Fruit fly (Drosophila melanogaster) whole organism, embryonic: ENCODE measurements around the gene Vha100-2.
A peak's percentile ranks its signal among the peaks of the same experiment; 100 is the strongest.

Experiments used
- CG10543 ChIP-seq: fragments of 200-800 bp; sonication (Bioruptor generic); optimal IDR thresholded peaks from 3 replicates; lab custom pipeline; 2017; ENCODE audit warnings: missing biosample characterization, mild to moderate bottlenecking, missing genetic modification characterization, moderate library complexity
- CG10959 ChIP-seq: fragments of 200-800 bp; sonication (Bioruptor generic); IDR thresholded peaks from 2 replicates; pipeline ENCODE4 v1.3.6; 2022; ENCODE audit warnings: missing biosample characterization, missing genetic modification characterization
- CG11456 ChIP-seq: fragments of 200-800 bp; sonication (Bioruptor generic); IDR thresholded peaks from 3 replicates; pipeline ENCODE4 v1.3.6; 2022; ENCODE audit warnings: missing biosample characterization, missing genetic modification characterization
- CG11504 ChIP-seq: fragments of 200-800 bp; sonication (Bioruptor generic); optimal IDR thresholded peaks from 3 replicates; lab custom pipeline; 2019; ENCODE audit warnings: missing biosample characterization, mild to moderate bottlenecking, missing genetic modification characterization, moderate library complexity
- CG12769 ChIP-seq: fragments of 200-800 bp; sonication (Bioruptor generic); optimal IDR thresholded peaks from 2 replicates; lab custom pipeline; 2019; ENCODE audit warnings: missing biosample characterization, mild to moderate bottlenecking, missing genetic modification characterization, moderate library complexity
- CG13894 ChIP-seq: fragments of 200-800 bp; sonication (Bioruptor generic); optimal IDR thresholded peaks from 3 replicates; lab custom pipeline; 2018; ENCODE audit warnings: missing biosample characterization, mild to moderate bottlenecking, missing genetic modification characterization, moderate library complexity
- CG15601 ChIP-seq: fragments of 200-800 bp; sonication (Bioruptor generic); optimal IDR thresholded peaks from 3 replicates; lab custom pipeline; 2019; ENCODE audit warnings: missing biosample characterization, mild to moderate bottlenecking, missing genetic modification characterization, moderate library complexity
- CG15696 ChIP-seq: fragments of 200-800 bp; sonication (Bioruptor generic); optimal IDR thresholded peaks from 2 replicates; lab custom pipeline; 2019; ENCODE audit warnings: missing biosample characterization, mild to moderate bottlenecking, missing genetic modification characterization, moderate library complexity
- CG34422 ChIP-seq: fragments of 200-800 bp; sonication (Bioruptor generic); IDR thresholded peaks from 3 replicates; pipeline ENCODE4 v1.3.6; 2022; ENCODE audit warnings: missing biosample characterization, missing genetic modification characterization
- CG3838 ChIP-seq: fragments of 200-800 bp; sonication (Bioruptor generic); optimal IDR thresholded peaks from 3 replicates; lab custom pipeline; 2016; ENCODE audit warnings: missing biosample characterization, missing genetic modification characterization
- CG42726 ChIP-seq: fragments of 200-800 bp; sonication (Bioruptor generic); IDR thresholded peaks from 2 replicates; pipeline ENCODE4 v1.3.6; 2022; ENCODE audit warnings: missing biosample characterization, missing genetic modification characterization; ENCODE audit not compliant: partially characterized antibody
- CG4854 ChIP-seq: fragments of 200-800 bp; sonication (Bioruptor generic); optimal IDR thresholded peaks from 2 replicates; lab custom pipeline; 2016; ENCODE audit warnings: missing biosample characterization, missing genetic modification characterization, inconsistent platforms
- CG5180 ChIP-seq: fragments of 200-800 bp; sonication (Bioruptor generic); optimal IDR thresholded peaks from 3 replicates; lab custom pipeline; 2017; ENCODE audit warnings: missing biosample characterization, missing genetic modification characterization, mild to moderate bottlenecking, moderate library complexity, missing genetic modification reagents
- CG5245 ChIP-seq: fragments of 200-800 bp; sonication (Bioruptor generic); optimal IDR thresholded peaks from 3 replicates; lab custom pipeline; 2016; ENCODE audit warnings: missing biosample characterization, missing genetic modification characterization
- CG8944 ChIP-seq: fragments of 200-800 bp; sonication (Bioruptor generic); optimal IDR thresholded peaks from 3 replicates; lab custom pipeline; 2016; ENCODE audit warnings: missing biosample characterization, missing genetic modification characterization
- D19B ChIP-seq: fragments of 200-800 bp; sonication (Bioruptor generic); optimal IDR thresholded peaks from 2 replicates; lab custom pipeline; 2017; ENCODE audit warnings: missing biosample characterization, mild to moderate bottlenecking, missing genetic modification characterization
- Doc3 ChIP-seq: fragments of 200-800 bp; sonication (Bioruptor generic); IDR thresholded peaks from 3 replicates; pipeline ENCODE4 v1.3.6; 2022; ENCODE audit warnings: missing biosample characterization, missing genetic modification characterization; ENCODE audit not compliant: partially characterized antibody
- Ets65A ChIP-seq: fragments of 200-800 bp; sonication (Bioruptor generic); peaks from one replicate; lab custom pipeline; 2016; ENCODE audit warnings: missing biosample characterization, missing genetic modification characterization
- HHEX ChIP-seq: fragments of 200-800 bp; sonication (Bioruptor generic); optimal IDR thresholded peaks from 3 replicates; lab custom pipeline; 2017; ENCODE audit warnings: missing biosample characterization, mild to moderate bottlenecking, missing genetic modification characterization, missing genetic modification reagents
- HmgD ChIP-seq: fragments of 200-800 bp; sonication (Bioruptor generic); optimal IDR thresholded peaks from 3 replicates; lab custom pipeline; 2016; ENCODE audit warnings: missing biosample characterization, missing genetic modification characterization
- HmgZ ChIP-seq: fragments of 200-800 bp; sonication (Bioruptor generic); optimal IDR thresholded peaks from 2 replicates; lab custom pipeline; 2018; ENCODE audit warnings: missing biosample characterization, mild to moderate bottlenecking, missing genetic modification characterization
- Hr39 ChIP-seq: fragments of >200 bp; optimal IDR thresholded peaks from 2 replicates; lab custom pipeline; 2017
- NC2α ChIP-seq: fragments of 200-800 bp; sonication (Bioruptor generic); optimal IDR thresholded peaks from 2 replicates; lab custom pipeline; 2016; ENCODE audit warnings: missing biosample characterization, missing genetic modification characterization
- Nf-YB ChIP-seq: fragments of 200-800 bp; sonication (Bioruptor generic); optimal IDR thresholded peaks from 3 replicates; lab custom pipeline; 2019; ENCODE audit warnings: missing biosample characterization, mild to moderate bottlenecking, missing genetic modification characterization, moderate library complexity
- Nf-YC ChIP-seq: fragments of 200-800 bp; optimal IDR thresholded peaks from 3 replicates; lab custom pipeline; 2019; ENCODE audit warnings: missing biosample characterization, mild to moderate bottlenecking, missing genetic modification characterization, moderate library complexity
- Opbp ChIP-seq: fragments of 200-800 bp; sonication (Bioruptor generic); IDR thresholded peaks from 3 replicates; pipeline ENCODE4 v1.3.6; 2022; ENCODE audit warnings: missing biosample characterization, missing genetic modification characterization; ENCODE audit not compliant: partially characterized antibody
- Ssrp ChIP-seq: fragments of 200-800 bp; sonication (Bioruptor generic); optimal IDR thresholded peaks from 2 replicates; lab custom pipeline; 2018; ENCODE audit warnings: missing biosample characterization, mild to moderate bottlenecking, missing genetic modification characterization, moderate library complexity
- Xbp1 ChIP-seq: fragments of 200-800 bp; sonication (Bioruptor generic); optimal IDR thresholded peaks from 3 replicates; lab custom pipeline; 2016; ENCODE audit warnings: missing biosample characterization, mild to moderate bottlenecking, missing genetic modification characterization
- al ChIP-seq: fragments of 200-800 bp; sonication (Bioruptor generic); IDR thresholded peaks from 2 replicates; pipeline ENCODE4 v1.3.6; 2022; ENCODE audit warnings: missing biosample characterization, missing genetic modification characterization
- az2 ChIP-seq: fragments of 200-800 bp; sonication (Bioruptor generic); optimal IDR thresholded peaks from 3 replicates; lab custom pipeline; 2016; ENCODE audit warnings: missing biosample characterization, missing genetic modification characterization
- br ChIP-seq: fragments of >200 bp; optimal IDR thresholded peaks from 2 replicates; lab custom pipeline; 2017
- cg ChIP-seq: fragments of 200-800 bp; sonication (Bioruptor generic); optimal IDR thresholded peaks from 3 replicates; lab custom pipeline; 2019; ENCODE audit warnings: missing biosample characterization, mild to moderate bottlenecking, missing genetic modification characterization, moderate library complexity
- crol ChIP-seq: fragments of 200-800 bp; sonication (Bioruptor generic); IDR thresholded peaks from 2 replicates; pipeline ENCODE4 v1.3.6; 2022; ENCODE audit warnings: missing biosample characterization, missing genetic modification characterization
- fd3F ChIP-seq: fragments of 200-800 bp; sonication (Bioruptor generic); optimal IDR thresholded peaks from 2 replicates; lab custom pipeline; 2018; ENCODE audit warnings: missing biosample characterization, mild to moderate bottlenecking, missing genetic modification characterization, moderate library complexity
- gsb ChIP-seq: fragments of 200-800 bp; sonication (Bioruptor generic); IDR thresholded peaks from 2 replicates; pipeline ENCODE4 v1.3.6; 2022; ENCODE audit warnings: missing biosample characterization, missing genetic modification characterization
- gsb-n ChIP-seq: fragments of 200-800 bp; sonication (Bioruptor generic); optimal IDR thresholded peaks from 3 replicates; lab custom pipeline; 2018; ENCODE audit warnings: missing biosample characterization, mild to moderate bottlenecking, missing genetic modification characterization
- hb ChIP-seq: fragments of 200-800 bp; sonication (Bioruptor generic); IDR thresholded peaks from 3 replicates; pipeline ENCODE4 v1.3.6; 2022; ENCODE audit warnings: missing biosample characterization, missing genetic modification characterization; ENCODE audit not compliant: partially characterized antibody
- hth ChIP-seq: fragments of >200 bp; optimal IDR thresholded peaks from 2 replicates; lab custom pipeline; 2017; ENCODE audit warnings: inconsistent platforms
- knrl ChIP-seq: fragments of 200-800 bp; sonication (Bioruptor generic); IDR thresholded peaks from 3 replicates; pipeline ENCODE4 v1.3.6; 2022; ENCODE audit warnings: missing biosample characterization, missing genetic modification characterization; ENCODE audit not compliant: partially characterized antibody
- lov ChIP-seq, 2 experiments: fragments of 200-800 bp in 1 of 2; fragments of >200 bp in 1 of 2; sonication (Bioruptor generic) in 1 of 2; IDR thresholded peaks in 1 of 2; optimal IDR thresholded peaks in 1 of 2; 2 replicates in 1 of 2; 3 replicates in 1 of 2; pipeline versions ENCODE4 v1.3.6 to Lab custom; 2017 to 2022; ENCODE audit warnings: missing biosample characterization in 1 of 2, missing genetic modification characterization in 1 of 2
- mam ChIP-seq: fragments of 200-800 bp; sonication (Bioruptor generic); optimal IDR thresholded peaks from 3 replicates; lab custom pipeline; 2016; ENCODE audit warnings: missing biosample characterization, missing genetic modification characterization
- pita ChIP-seq: fragments of 200-800 bp; sonication (Bioruptor generic); optimal IDR thresholded peaks from 2 replicates; lab custom pipeline; 2017; ENCODE audit warnings: missing biosample characterization, mild to moderate bottlenecking, missing genetic modification characterization
- pnt ChIP-seq: fragments of 200-800 bp; sonication (Bioruptor generic); optimal IDR thresholded peaks from 3 replicates; lab custom pipeline; 2016; ENCODE audit warnings: missing biosample characterization, missing genetic modification characterization
- pros ChIP-seq: fragments of 200-800 bp; sonication (Bioruptor generic); optimal IDR thresholded peaks from 3 replicates; lab custom pipeline; 2019; ENCODE audit warnings: missing biosample characterization, mild to moderate bottlenecking, missing genetic modification characterization, moderate library complexity
- sens-2 ChIP-seq: fragments of 200-800 bp; sonication (Bioruptor generic); IDR thresholded peaks from 2 replicates; pipeline ENCODE4 v1.3.6; 2022; ENCODE audit warnings: missing biosample characterization, missing genetic modification characterization
- sr ChIP-seq: fragments of 200-800 bp; sonication (Bioruptor generic); IDR thresholded peaks from 3 replicates; pipeline ENCODE4 v1.3.6; 2022; ENCODE audit warnings: missing biosample characterization, missing genetic modification characterization
- trem ChIP-seq: fragments of 200-800 bp; optimal IDR thresholded peaks from 3 replicates; lab custom pipeline; 2019; ENCODE audit warnings: missing biosample characterization, mild to moderate bottlenecking, missing genetic modification characterization, moderate library complexity
- vnd ChIP-seq: fragments of 200-800 bp; sonication (Bioruptor generic); IDR thresholded peaks from 3 replicates; pipeline ENCODE4 v1.3.6; 2022; ENCODE audit warnings: missing biosample characterization, missing genetic modification characterization; ENCODE audit not compliant: partially characterized antibody

Gene Vha100-2

DNA sequence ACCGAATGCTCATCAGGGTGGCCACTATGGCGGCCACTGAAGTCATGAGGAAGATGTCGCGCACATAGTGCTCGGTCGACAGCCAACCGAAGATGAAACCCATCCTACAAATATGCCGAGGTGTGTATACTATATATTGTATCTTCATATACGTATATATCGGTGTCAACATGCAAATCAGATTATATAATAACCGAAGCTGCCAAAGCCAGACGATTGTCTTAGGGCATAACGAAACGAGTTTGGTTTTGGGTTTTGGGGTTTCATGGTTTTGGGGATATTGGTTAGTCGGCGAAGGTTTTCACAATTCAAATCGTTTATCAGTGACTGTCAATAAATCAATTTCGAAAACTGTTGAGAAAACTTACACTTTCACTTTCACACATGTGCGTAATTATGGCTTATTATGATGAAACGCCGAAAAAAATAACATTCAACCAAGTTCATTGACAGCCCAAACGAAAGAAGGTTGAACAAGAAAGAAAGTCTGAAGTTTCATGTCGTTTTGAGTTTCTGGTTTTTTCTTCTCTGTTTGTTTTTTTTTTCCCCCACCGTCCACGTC lies 18.6 kb downstream of the Vha100-2 start (continued):
- TF ChIP-seq lov (optimal IDR thresholded peaks at IDR 0.05; lab: Kevin White, UChicago) (no peak), lov (GFP tag; IDR thresholded peaks at IDR 0.05; lab: Robert Waterston, UW) (0 out of 3 replicates have a peak, but pooled peaks have one; percentile 33), pita (GFP tag; lab: Kevin White, UChicago) (no peak), fd3F (GFP tag; lab: Kevin White, UChicago) (no peak), CG5245 (GFP tag; lab: Kevin White, UChicago) (no peak), trem (tag; lab: Kevin White, UChicago) (no peak), CG13894 (tag; lab: Kevin White, UChicago) (peak; percentile 36), CG15601 (tag; lab: Kevin White, UChicago) (peak; percentile 74), sr (no peak), gsb-n (no peak), gsb (no peak), CG3838 (GFP tag; lab: Kevin White, UChicago) (no peak), hb (GFP tag; lab: Robert Waterston, UW) (no peak), CG34422 (GFP tag; lab: Robert Waterston, UW) (no peak), CG12769 (tag; lab: Kevin White, UChicago) (peak; percentile 37), Ssrp (no peak), sens-2 (GFP tag; lab: Robert Waterston, UW) (no peak), Doc3 (GFP tag; lab: Robert Waterston, UW) (no peak), CG10959 (no peak), CG11504 (no peak), HmgZ (tag; lab: Kevin White, UChicago) (no peak), CG5180 (GFP tag; lab: Kevin White, UChicago) (no peak), CG11456 (GFP tag; lab: Robert Waterston, UW) (no peak), vnd (no peak)

DNA sequence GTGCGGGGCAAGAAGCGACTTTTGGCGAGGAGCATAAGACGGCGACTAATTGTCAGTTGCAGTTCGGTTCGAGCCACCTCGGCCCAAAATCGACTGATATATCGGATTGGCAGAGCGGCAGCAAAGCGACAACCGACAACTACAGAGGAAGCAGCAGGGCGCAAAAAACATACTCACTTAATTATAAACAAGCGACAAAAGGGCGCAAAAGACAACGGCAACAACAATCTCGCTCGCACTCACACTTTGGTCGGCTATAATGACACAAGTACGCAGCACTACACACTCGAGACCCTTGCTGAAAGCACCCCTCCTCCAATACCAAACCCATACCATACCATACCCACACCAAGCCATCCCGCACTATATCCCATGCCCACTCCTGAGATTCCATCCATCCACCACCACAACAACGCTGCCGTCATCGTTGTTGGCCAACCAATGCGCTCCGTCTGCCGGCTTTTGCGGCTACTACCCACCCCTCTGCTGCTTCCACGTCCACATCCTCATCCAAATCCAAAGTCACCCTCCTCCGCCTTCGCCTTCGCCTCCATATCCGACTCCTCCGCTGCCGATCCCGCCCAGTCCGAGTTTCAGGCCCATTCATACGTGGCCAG lies 26.2 kb downstream of the Vha100-2 start, which contains the start of gene gl:
TSS of gene gl (minus strand) at position 51 of the 617 bp plus-strand sequence.
- no peak for TF ChIP-seq hth
- TF ChIP-seq mam (GFP tag; lab: Kevin White, UChicago): no peak
- no peak for TF ChIP-seq az2
- no peak for TF ChIP-seq Hr39 (lab: Kevin White, UChicago)
- TF ChIP-seq al (GFP tag; lab: Robert Waterston, UW): no peak
- TF ChIP-seq Nf-YB (GFP tag; lab: Kevin White, UChicago): peak; percentile 94
- TF ChIP-seq CG10543 (GFP tag; lab: Kevin White, UChicago): no peak
- TF ChIP-seq HmgD (GFP tag; lab: Kevin White, UChicago): no peak
- 0 out of 2 replicates have a peak, but pooled peaks have one; percentile 11 for TF ChIP-seq CG42726 (GFP tag; lab: Robert Waterston, UW)
- TF ChIP-seq NC2α (GFP tag; lab: Kevin White, UChicago): no peak
- no peak for TF ChIP-seq pnt
- TF ChIP-seq Xbp1 (GFP tag; lab: Kevin White, UChicago): no peak
- no peak for TF ChIP-seq CG4854
- TF ChIP-seq CG15696: no peak
- TF ChIP-seq cg (GFP tag; lab: Kevin White, UChicago): peak; percentile 24
- no peak for TF ChIP-seq CG8944 (GFP tag; lab: Kevin White, UChicago)
- TF ChIP-seq knrl (GFP tag; lab: Robert Waterston, UW): no peak
- TF ChIP-seq Opbp (GFP tag; lab: Robert Waterston, UW): 0 out of 3 replicates have a peak, but pooled peaks have one; percentile 8
- TF ChIP-seq crol (GFP tag; lab: Robert Waterston, UW): peak; percentile 60
- no peak for TF ChIP-seq HHEX (GFP tag; lab: Kevin White, UChicago)
- no peak for TF ChIP-seq br (lab: Kevin White, UChicago)
- peak; percentile 56 for TF ChIP-seq Ets65A (GFP tag; lab: Kevin White, UChicago)
- TF ChIP-seq Nf-YC (tag; lab: Kevin White, UChicago): peak; percentile 95
- no peak for TF ChIP-seq D19B (GFP tag; lab: Kevin White, UChicago)
- TF ChIP-seq pros: peak; percentile 23
- TF ChIP-seq, all 482 proteins: peak for 8
